Worm (Caenorhabditis elegans) whole organism, late embryonic: ENCODE data around the gene clec-55.

Experiments
- Y22D7AL.16 ChIP-seq: sonication (generic microtip); optimal IDR thresholded peaks from 2 replicates; lab custom pipeline; 2016; ENCODE audit warnings: missing genetic modification characterization, missing compliant biosample characterization
- ama-1 ChIP-seq: fragments of 150-350 bp; optimal IDR thresholded peaks from 2 replicates; lab custom pipeline; 2014
- ceh-24 ChIP-seq: sonication (generic microtip); optimal IDR thresholded peaks from 2 replicates; lab custom pipeline; 2016; ENCODE audit warnings: mild to moderate bottlenecking, missing genetic modification characterization, missing compliant biosample characterization
- ceh-6 ChIP-seq: fragments of 200-800 bp; sonication (Bioruptor generic); optimal IDR thresholded peaks from 2 replicates; lab custom pipeline; 2018; ENCODE audit warnings: mild to moderate bottlenecking, missing genetic modification characterization, missing compliant biosample characterization
- madf-2 ChIP-seq: sonication (generic microtip); optimal IDR thresholded peaks from 2 replicates; lab custom pipeline; 2017; ENCODE audit warnings: missing genetic modification characterization, missing compliant biosample characterization
- sox-4 ChIP-seq: sonication (generic microtip); optimal IDR thresholded peaks from 2 replicates; lab custom pipeline; 2017; ENCODE audit warnings: mild to moderate bottlenecking, missing genetic modification characterization, inconsistent platforms, missing compliant biosample characterization
- unc-55 ChIP-seq: sonication (generic microtip); optimal IDR thresholded peaks from 2 replicates; lab custom pipeline; 2017; ENCODE audit warnings: missing biosample characterization, missing genetic modification reagents, missing genetic modification characterization

- no peak for TF ChIP-seq Y22D7AL.16 (tag; lab: Kevin White, UChicago)
- TF ChIP-seq unc-55 (GFP tag; lab: Kevin White, UChicago): no peak
- TF ChIP-seq ceh-6 (GFP tag; lab: Kevin White, UChicago): no peak
- TF ChIP-seq ama-1 (lab: Kevin White, UChicago): no peak
- TF ChIP-seq sox-4 (tag; lab: Kevin White, UChicago): no peak
- no peak for TF ChIP-seq madf-2 (tag; lab: Kevin White, UChicago)
- no peak for TF ChIP-seq ceh-24
These were observed 38.9 kb downstream of the clec-55 start, which contains the start of gene R02D5.6 for ce11 chrV:14518010-14518409.
